Fruit fly (Drosophila melanogaster): ENCODE results near the gene CG6683.

Gene CG6683

dm6 chr3L:8480944-8481343 lies 33.8 kb downstream of the CG6683 start:
- TF ChIP-seq noc (tag; optimal IDR thresholded peaks at IDR 0.05): no peak
